Fruit fly (Drosophila melanogaster): ENCODE measurements around the gene alpha-Man-IIa.

alpha-Man-IIa gene

DNA sequence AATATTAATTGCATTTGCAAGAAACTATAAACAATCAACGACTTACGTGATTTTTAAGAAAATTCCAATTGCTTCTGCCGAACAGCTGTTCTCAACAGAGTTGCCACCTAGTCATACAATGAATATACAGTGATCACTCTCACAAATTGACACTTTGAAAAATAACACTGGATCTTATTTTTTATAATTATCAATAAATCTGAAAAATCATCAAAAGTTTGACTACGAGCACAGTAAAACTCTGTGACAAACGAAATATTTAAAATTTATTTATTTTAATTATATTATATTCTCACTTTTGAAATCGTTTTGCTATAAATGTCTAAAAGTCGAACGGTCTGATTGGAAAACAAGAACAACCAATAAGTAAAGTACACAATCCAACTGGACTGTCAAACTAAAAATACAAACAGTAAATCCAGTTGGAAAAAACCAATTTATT, 12.4 kb upstream of the alpha-Man-IIa start, which contains the start of gene CG34117 (continued):
- no peak for TF ChIP-seq CG14860 (GFP tag; IDR thresholded peaks at IDR 0.05; ENCODE audit: partially characterized antibody)
- peak; percentile 64 for TF ChIP-seq CG18619 (GFP tag; optimal IDR thresholded peaks at IDR 0.05)
- TF ChIP-seq CG32767 (GFP tag; IDR thresholded peaks at IDR 0.05): peak; percentile 67; the same call in 1 of the 2 replicates
- peak; percentile 81 for TF ChIP-seq Dbx (GFP tag; IDR thresholded peaks at IDR 0.05)
- peak; percentile 92 for TF ChIP-seq CG11456 (GFP tag; IDR thresholded peaks at IDR 0.05)
- peak; percentile 86 for TF ChIP-seq lab (GFP tag; optimal IDR thresholded peaks at IDR 0.05)
- TF ChIP-seq CG2116 (GFP tag; optimal IDR thresholded peaks at IDR 0.05): peak; percentile 54
- peak; percentile 79 for TF ChIP-seq CG18262 (tag; optimal IDR thresholded peaks at IDR 0.05)
- TF ChIP-seq CG15601 (tag; optimal IDR thresholded peaks at IDR 0.05): peak; percentile 71
- TF ChIP-seq Mrtf (GFP tag; IDR thresholded peaks at IDR 0.05): peak; percentile 36; the same call in 2 of the 3 replicates
- no peak for TF ChIP-seq grn (GFP tag; optimal IDR thresholded peaks at IDR 0.05)
- TF ChIP-seq jigr1 (GFP tag; IDR thresholded peaks at IDR 0.05): no peak
- peak; percentile 85 for TF ChIP-seq Dek (tag; optimal IDR thresholded peaks at IDR 0.05)
- no peak for TF ChIP-seq luna (GFP tag; optimal IDR thresholded peaks at IDR 0.05)
- 0 out of 2 replicates have a peak, but pooled peaks have one; percentile 35 for TF ChIP-seq Oaz (GFP tag; IDR thresholded peaks at IDR 0.05)
- TF ChIP-seq CG2889 (GFP tag; IDR thresholded peaks at IDR 0.05): peak; percentile 60; the same call in 2 of the 3 replicates
- TF ChIP-seq CG9797 (GFP tag; optimal IDR thresholded peaks at IDR 0.05): no peak
- TF ChIP-seq CG34376 (GFP tag; optimal IDR thresholded peaks at IDR 0.05): peak; percentile 74
- TF ChIP-seq CG13424 (tag; optimal IDR thresholded peaks at IDR 0.05): peak; percentile 82
- no peak for TF ChIP-seq pb (GFP tag; optimal IDR thresholded peaks at IDR 0.05)
- no peak for TF ChIP-seq Lim3 (GFP tag; IDR thresholded peaks at IDR 0.05)
- TF ChIP-seq CG9609 (GFP tag; optimal IDR thresholded peaks at IDR 0.05): no peak
- peak; percentile 32 for TF ChIP-seq cato (GFP tag; optimal IDR thresholded peaks at IDR 0.05; ENCODE audit: borderline replicate concordance)
- TF ChIP-seq grau (tag; optimal IDR thresholded peaks at IDR 0.05): peak; percentile 100
- no peak for TF ChIP-seq CG1832 (GFP tag; optimal IDR thresholded peaks at IDR 0.05)
- TF ChIP-seq hbn (GFP tag; IDR thresholded peaks at IDR 0.05; ENCODE audit: partially characterized antibody): no peak
- TF ChIP-seq CG6765 (GFP tag; optimal IDR thresholded peaks at IDR 0.05): peak; percentile 53
- peak; percentile 6 for TF ChIP-seq Lhr (GFP tag; optimal IDR thresholded peaks at IDR 0.05)
- TF ChIP-seq wek (GFP tag; optimal IDR thresholded peaks at IDR 0.05): no peak
- no peak for TF ChIP-seq crol (GFP tag; IDR thresholded peaks at IDR 0.05)
- TF ChIP-seq Scr (GFP tag; IDR thresholded peaks at IDR 0.05; ENCODE audit: partially characterized antibody): no peak
- no peak for TF ChIP-seq bbx (GFP tag; IDR thresholded peaks at IDR 0.05; ENCODE audit: partially characterized antibody)
- peak; percentile 50 for TF ChIP-seq gro (GFP tag; optimal IDR thresholded peaks at IDR 0.05)
- peak; percentile 75 for TF ChIP-seq CG7556 (GFP tag; optimal IDR thresholded peaks at IDR 0.05)
- TF ChIP-seq fru (optimal IDR thresholded peaks at IDR 0.05): no peak
- TF ChIP-seq CG17829 (tag; optimal IDR thresholded peaks at IDR 0.05): peak; percentile 89
- no peak for TF ChIP-seq HLH54F (GFP tag; optimal IDR thresholded peaks at IDR 0.05)
- TF ChIP-seq kay (GFP tag; optimal IDR thresholded peaks at IDR 0.05): peak; percentile 48
- peak in 1 of 2 experiments; percentile 61 for TF ChIP-seq tll (GFP tag; optimal IDR thresholded peaks at IDR 0.05)
- TF ChIP-seq pros (GFP tag; optimal IDR thresholded peaks at IDR 0.05): no peak
- TF ChIP-seq CG11695 (GFP tag; IDR thresholded peaks at IDR 0.05): peak; percentile 80; the same call in 2 of the 3 replicates
- TF ChIP-seq CG16863 (GFP tag; optimal IDR thresholded peaks at IDR 0.05): peak; percentile 41
- TF ChIP-seq gsb-n (tag; optimal IDR thresholded peaks at IDR 0.05): peak; percentile 75
- TF ChIP-seq crp (GFP tag; optimal IDR thresholded peaks at IDR 0.05): peak; percentile 86 to 95
- peak; percentile 82 for TF ChIP-seq Hr3 (GFP tag; optimal IDR thresholded peaks at IDR 0.05)
- peak; percentile 84 for TF ChIP-seq CG9727 (GFP tag; optimal IDR thresholded peaks at IDR 0.05)
- peak; percentile 55 for TF ChIP-seq CG15011 (GFP tag; optimal IDR thresholded peaks at IDR 0.05)
- no peak for TF ChIP-seq Dip2 (GFP tag; IDR thresholded peaks at IDR 0.05)
- peak; percentile 46 for TF ChIP-seq CG31388 (GFP tag; optimal IDR thresholded peaks at IDR 0.05)
- peak; percentile 87 for TF ChIP-seq CG2120 (GFP tag; optimal IDR thresholded peaks at IDR 0.05)
